Worm (Caenorhabditis elegans) whole organism, L4 larva: ENCODE measurements around the gene F59C12.4.
A peak's percentile ranks its signal among the peaks of the same experiment; 100 is the strongest.

ENCODE experiments used
- ZK337.2 ChIP-seq: fragments of 200-800 bp; sonication (Bioruptor generic); IDR thresholded peaks from 2 replicates; pipeline ENCODE4 v1.3.6; 2022; ENCODE audit warnings: missing genetic modification reagents, missing genetic modification characterization, missing compliant biosample characterization
- ZK546.5 ChIP-seq, 2 experiments: sonication (generic microtip); optimal IDR thresholded peaks; 2 replicates each; lab custom pipeline; 2017; ENCODE audit warnings: missing biosample characterization in 2 of 2, missing genetic modification characterization in 2 of 2
- aha-1 ChIP-seq: fragments of 150-350 bp; peaks from one replicate; lab custom pipeline; 2014; ENCODE audit warnings: missing biosample characterization, missing genetic modification characterization
- arid-1 ChIP-seq: fragments of 200-800 bp; sonication (Bioruptor generic); conservative IDR thresholded peaks from 2 replicates; pipeline ENCODE4 v1.3.6; 2022; ENCODE audit warnings: missing genetic modification reagents, missing genetic modification characterization, missing compliant biosample characterization
- ceh-20 ChIP-seq: fragments of 200-800 bp; sonication (Bioruptor generic); IDR thresholded peaks from 2 replicates; pipeline ENCODE4 v1.3.6; 2022; ENCODE audit warnings: missing genetic modification reagents, missing genetic modification characterization, missing compliant biosample characterization
- ceh-28 ChIP-seq: fragments of 150-350 bp; optimal IDR thresholded peaks from 2 replicates; lab custom pipeline; 2014; ENCODE audit warnings: missing biosample characterization, missing genetic modification reagents, missing genetic modification characterization
- ceh-44 ChIP-seq: fragments of 200-800 bp; sonication (Bioruptor generic); IDR thresholded peaks from 2 replicates; pipeline ENCODE4 v1.3.6; 2022; ENCODE audit warnings: missing genetic modification reagents, missing genetic modification characterization, missing compliant biosample characterization
- ceh-62 ChIP-seq: sonication (generic microtip); optimal IDR thresholded peaks from 2 replicates; lab custom pipeline; 2017; ENCODE audit warnings: missing biosample characterization, missing genetic modification characterization
- ceh-82 ChIP-seq: sonication (generic microtip); optimal IDR thresholded peaks from 2 replicates; lab custom pipeline; 2017; ENCODE audit warnings: missing biosample characterization, missing genetic modification characterization
- daf-12 ChIP-seq: fragments of 150-350 bp; optimal IDR thresholded peaks from 2 replicates; lab custom pipeline; 2014; ENCODE audit warnings: missing biosample characterization, missing genetic modification reagents, missing genetic modification characterization
- daf-19 ChIP-seq: fragments of 200-800 bp; sonication (Bioruptor generic); conservative IDR thresholded peaks from 2 replicates; pipeline ENCODE4 v1.3.6; 2022; ENCODE audit warnings: missing genetic modification characterization, missing compliant biosample characterization
- dmd-8 ChIP-seq: fragments of 200-800 bp; sonication (Bioruptor generic); IDR thresholded peaks from 2 replicates; pipeline ENCODE4 v1.3.6; 2022; ENCODE audit warnings: missing genetic modification characterization, missing compliant biosample characterization
- dpl-1 ChIP-seq: fragments of 150-350 bp; optimal IDR thresholded peaks from 2 replicates; lab custom pipeline; 2014; ENCODE audit warnings: missing biosample characterization, missing genetic modification reagents, missing genetic modification characterization
- duxl-1 ChIP-seq: sonication (generic microtip); optimal IDR thresholded peaks from 2 replicates; lab custom pipeline; 2016; ENCODE audit warnings: mild to moderate bottlenecking, missing genetic modification characterization, moderate library complexity, missing compliant biosample characterization; ENCODE audit not compliant: poor library complexity
- egl-43 ChIP-seq: fragments of 200-800 bp; sonication (Bioruptor generic); IDR thresholded peaks from 2 replicates; pipeline ENCODE4 v1.3.6; 2022; ENCODE audit warnings: missing genetic modification reagents, missing genetic modification characterization, missing compliant biosample characterization
- gei-8 ChIP-seq: fragments of 200-800 bp; sonication (Bioruptor generic); optimal IDR thresholded peaks from 2 replicates; lab custom pipeline; 2018; ENCODE audit warnings: mild to moderate bottlenecking, missing genetic modification characterization, missing compliant biosample characterization
- hlh-11 ChIP-seq: fragments of 200-800 bp; sonication (Bioruptor generic); optimal IDR thresholded peaks from 2 replicates; lab custom pipeline; 2018; ENCODE audit warnings: mild to moderate bottlenecking, missing genetic modification characterization, missing compliant biosample characterization
- jun-1 ChIP-seq: fragments of 150-350 bp; optimal IDR thresholded peaks from 2 replicates; lab custom pipeline; 2014; ENCODE audit warnings: missing biosample characterization, missing genetic modification reagents, missing genetic modification characterization
- lim-7 ChIP-seq: fragments of 200-800 bp; sonication (Bioruptor generic); IDR thresholded peaks from 2 replicates; pipeline ENCODE4 v1.3.6; 2022; ENCODE audit warnings: missing genetic modification characterization, missing compliant biosample characterization
- lin-1 ChIP-seq: fragments of 200-800 bp; sonication (Bioruptor generic); IDR thresholded peaks from 2 replicates; pipeline ENCODE4 v1.3.6; 2022; ENCODE audit warnings: missing genetic modification reagents, missing genetic modification characterization, missing compliant biosample characterization
- lin-38 ChIP-seq: fragments of 200-800 bp; sonication (Bioruptor generic); IDR thresholded peaks from 2 replicates; pipeline ENCODE4 v1.3.6; 2022; ENCODE audit warnings: missing genetic modification reagents, missing genetic modification characterization, missing compliant biosample characterization
- lin-39 ChIP-seq: fragments of 150-350 bp; optimal IDR thresholded peaks from 2 replicates; lab custom pipeline; 2014; ENCODE audit warnings: missing biosample characterization, missing genetic modification reagents, missing genetic modification characterization
- mdt-29 ChIP-seq: fragments of 200-800 bp; sonication (Bioruptor generic); IDR thresholded peaks from 2 replicates; pipeline ENCODE4 v1.3.6; 2022; ENCODE audit warnings: missing genetic modification reagents, missing genetic modification characterization, missing compliant biosample characterization
- mes-2 ChIP-seq: sonication (generic microtip); optimal IDR thresholded peaks from 2 replicates; lab custom pipeline; 2016; ENCODE audit warnings: missing genotype, mild to moderate bottlenecking, missing genetic modification characterization, missing compliant biosample characterization; ENCODE audit not compliant: poor library complexity, severe bottlenecking
- mxl-3 ChIP-seq: fragments of 200-800 bp; sonication (Bioruptor generic); optimal IDR thresholded peaks from 2 replicates; lab custom pipeline; 2018; ENCODE audit warnings: mild to moderate bottlenecking, missing genetic modification characterization, missing compliant biosample characterization
- nhr-10 ChIP-seq: fragments of 150-350 bp; optimal IDR thresholded peaks from 2 replicates; lab custom pipeline; 2014; ENCODE audit warnings: missing biosample characterization, missing genetic modification characterization
- nhr-25 ChIP-seq: sonication (generic microtip); optimal IDR thresholded peaks from 2 replicates; lab custom pipeline; 2017; ENCODE audit warnings: missing genetic modification characterization, mild to moderate bottlenecking, missing compliant biosample characterization, antibody characterized with exemption, moderate library complexity, borderline replicate concordance; ENCODE audit not compliant: insufficient read depth
- nhr-28 ChIP-seq: fragments of 150-350 bp; optimal IDR thresholded peaks from 2 replicates; lab custom pipeline; 2014; ENCODE audit warnings: missing biosample characterization, missing genetic modification characterization
- nhr-41 ChIP-seq: fragments of 200-800 bp; sonication (Bioruptor generic); IDR thresholded peaks from 2 replicates; pipeline ENCODE4 v1.3.6; 2022; ENCODE audit warnings: missing genetic modification reagents, missing genetic modification characterization, missing compliant biosample characterization
- nhr-42 ChIP-seq: fragments of 200-800 bp; sonication (Bioruptor generic); IDR thresholded peaks from 2 replicates; pipeline ENCODE4 v1.3.6; 2022; ENCODE audit warnings: missing genetic modification characterization, missing compliant biosample characterization
- nhr-48 ChIP-seq: sonication (generic microtip); optimal IDR thresholded peaks from 2 replicates; lab custom pipeline; 2016; ENCODE audit warnings: mild to moderate bottlenecking, missing genetic modification characterization, missing compliant biosample characterization
- nhr-6 ChIP-seq: fragments of 150-350 bp; optimal IDR thresholded peaks from 2 replicates; lab custom pipeline; 2014; ENCODE audit warnings: missing biosample characterization, missing genetic modification characterization
- pqm-1 ChIP-seq: sonication (generic microtip); optimal IDR thresholded peaks from 2 replicates; lab custom pipeline; 2017; ENCODE audit warnings: missing biosample characterization, missing genetic modification characterization
- rbr-2 ChIP-seq: sonication (generic microtip); optimal IDR thresholded peaks from 2 replicates; lab custom pipeline; 2016; ENCODE audit warnings: missing genotype, missing genetic modification characterization, missing compliant biosample characterization
- set-16 ChIP-seq: fragments of 200-800 bp; sonication (Bioruptor generic); IDR thresholded peaks from 2 replicates; pipeline ENCODE4 v1.3.6; 2022; ENCODE audit warnings: missing genetic modification reagents, missing genetic modification characterization, missing compliant biosample characterization
- skn-1 ChIP-seq: fragments of 150-350 bp; optimal IDR thresholded peaks from 2 replicates; lab custom pipeline; 2014; ENCODE audit warnings: missing biosample characterization, missing genetic modification characterization
- snpc-4 ChIP-seq: fragments of 150-350 bp; optimal IDR thresholded peaks from 2 replicates; lab custom pipeline; 2014; ENCODE audit warnings: missing biosample characterization, missing genetic modification characterization
- spr-1 ChIP-seq: sonication (generic microtip); optimal IDR thresholded peaks from 2 replicates; lab custom pipeline; 2016; ENCODE audit warnings: mild to moderate bottlenecking, missing genetic modification characterization, missing compliant biosample characterization
- unc-62 ChIP-seq, 3 experiments: fragments of 150-350 bp in 1 of 3; sonication (generic microtip); optimal IDR thresholded peaks in 2 of 3; peaks in 1 of 3; 1 replicate in 1 of 3; 2 replicates in 2 of 3; lab custom pipeline; 2014 to 2017; ENCODE audit warnings: missing biosample characterization in 3 of 3, missing genetic modification characterization in 3 of 3, missing genetic modification reagents in 3 of 3, missing genotype in 1 of 3
- zag-1 ChIP-seq: fragments of 150-350 bp; optimal IDR thresholded peaks from 2 replicates; lab custom pipeline; 2014; ENCODE audit warnings: missing biosample characterization, missing genetic modification characterization
- zfp-2 ChIP-seq: sonication (generic microtip); optimal IDR thresholded peaks from 2 replicates; lab custom pipeline; 2016; ENCODE audit warnings: mild to moderate bottlenecking, missing genetic modification characterization, missing compliant biosample characterization
- zfp-3 ChIP-seq: fragments of 200-800 bp; sonication (Bioruptor generic); conservative IDR thresholded peaks from 2 replicates; pipeline ENCODE4 v1.3.6; 2022; ENCODE audit warnings: missing genetic modification reagents, missing genetic modification characterization, missing compliant biosample characterization
- ztf-11 ChIP-seq: fragments of 150-350 bp; optimal IDR thresholded peaks from 2 replicates; lab custom pipeline; 2014; ENCODE audit warnings: missing biosample characterization, missing genetic modification characterization

The F59C12.4 gene

ce11 chrX:16602457-16602856, at the start of gene F59C12.4:
TSS of gene F59C12.4 (minus strand) at chrX:16602622.
- TF ChIP-seq ceh-28 (tag; lab: Kevin White, UChicago) (no peak), mes-2 (tag; lab: Kevin White, UChicago) (peak; percentile 3), set-16 (GFP tag; lab: Robert Waterston, UW) (peak; percentile 83), ceh-44 (GFP tag; lab: Robert Waterston, UW) (peak; percentile 23; the same call in 1 of the 2 replicates)

DNA sequence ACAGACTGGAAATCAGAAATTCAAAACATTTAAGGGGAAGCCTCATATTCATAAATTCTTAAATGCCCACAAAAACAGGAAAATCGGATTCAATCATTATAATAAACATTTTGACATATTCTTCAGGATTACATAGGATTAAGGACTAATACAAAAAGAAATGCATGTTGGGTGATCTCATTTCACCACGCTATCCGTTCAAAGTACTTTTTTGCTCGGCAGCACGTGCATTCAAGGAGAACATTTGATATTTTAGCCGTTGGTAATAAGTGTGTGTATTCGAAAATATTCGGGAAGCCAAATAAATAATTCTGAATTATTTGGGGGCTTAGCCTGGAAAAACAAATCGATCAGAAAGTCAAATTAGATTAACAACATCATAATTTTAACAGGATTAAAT, 48.2 kb upstream of the F59C12.4 start:
- TF ChIP-seq zag-1 = no peak
- no peak for TF ChIP-seq daf-12 (tag; lab: Kevin White, UChicago)
- no peak for TF ChIP-seq daf-19
- TF ChIP-seq spr-1 = no peak
- no peak for TF ChIP-seq duxl-1 (tag; lab: Kevin White, UChicago)
- TF ChIP-seq, all 104 proteins: peak for 0

ce11 chrX:16648773-16649172, 46.4 kb upstream of the F59C12.4 start:
- no peak for TF ChIP-seq zfp-2 (tag; lab: Kevin White, UChicago)
- TF ChIP-seq nhr-25 (tag; lab: Kevin White, UChicago) = no peak
- TF ChIP-seq lim-7 = no peak
- no peak for TF ChIP-seq ztf-11 (tag; lab: Kevin White, UChicago)
- no peak for TF ChIP-seq dpl-1 (GFP tag; lab: Kevin White, UChicago)
- no peak for TF ChIP-seq ceh-82 (tag; lab: Kevin White, UChicago)
- TF ChIP-seq nhr-28 = no peak
- TF ChIP-seq gei-8 (GFP tag; lab: Kevin White, UChicago) = no peak
- TF ChIP-seq zfp-3 (GFP tag; lab: Robert Waterston, UW) = no peak
- no peak for TF ChIP-seq mes-2 (tag; lab: Kevin White, UChicago)
- no peak for TF ChIP-seq jun-1 (tag; lab: Kevin White, UChicago)
- no peak for TF ChIP-seq nhr-6 (tag; lab: Kevin White, UChicago)

ce11 chrX:16647222-16647621, 44.8 kb upstream of the F59C12.4 start:
- TF ChIP-seq mxl-3 (peak; percentile 42), hlh-11 (tag; lab: Kevin White, UChicago) (peak; percentile 35), lim-7 (no peak), nhr-28 (peak; percentile 9), rbr-2 (tag; lab: Kevin White, UChicago) (no peak), ceh-20 (no peak)

- no peak for TF ChIP-seq duxl-1 (tag; lab: Kevin White, UChicago)
- TF ChIP-seq skn-1 = no peak
- no peak for TF ChIP-seq lin-1 (GFP tag; lab: Robert Waterston, UW)
- no peak for TF ChIP-seq nhr-42
- TF ChIP-seq aha-1 (tag; lab: Kevin White, UChicago) = no peak
- no peak for TF ChIP-seq ZK546.5 (tag; optimal IDR thresholded peaks at IDR 0.05; lab: Kevin White, UChicago)
- peak; percentile 60 for TF ChIP-seq pqm-1 (tag; lab: Kevin White, UChicago)
- no peak for TF ChIP-seq arid-1
- TF ChIP-seq ztf-11 (tag; lab: Kevin White, UChicago) = no peak
- TF ChIP-seq ZK337.2 (GFP tag; lab: Robert Waterston, UW) = no peak
- no peak for TF ChIP-seq ceh-62 (tag; lab: Kevin White, UChicago)
- no peak for TF ChIP-seq mes-2 (tag; lab: Kevin White, UChicago)
- TF ChIP-seq nhr-41 (GFP tag; lab: Robert Waterston, UW) = no peak
- TF ChIP-seq nhr-10 (tag; lab: Kevin White, UChicago) = no peak
- no peak for TF ChIP-seq ceh-28 (tag; lab: Kevin White, UChicago)
- no peak for TF ChIP-seq set-16 (GFP tag; lab: Robert Waterston, UW)
- TF ChIP-seq daf-19 = no peak
- TF ChIP-seq egl-43 = no peak
- TF ChIP-seq lin-39 = no peak
- peak in 1 of 2 experiments; percentile 33 for TF ChIP-seq unc-62 (GFP tag; optimal IDR thresholded peaks at IDR 0.05 in 1 of 2; lab: Kevin White, UChicago)
- TF ChIP-seq unc-62 (tag; optimal IDR thresholded peaks at IDR 0.05; lab: Kevin White, UChicago) = no peak
- TF ChIP-seq lim-7 = no peak
- TF ChIP-seq nhr-48 = peak; percentile 7
- no peak for TF ChIP-seq lin-38 (GFP tag; lab: Robert Waterston, UW)
- TF ChIP-seq gei-8 (GFP tag; lab: Kevin White, UChicago) = no peak
- TF ChIP-seq mxl-3 = no peak
- no peak for TF ChIP-seq mdt-29
- TF ChIP-seq dmd-8 (GFP tag; lab: Robert Waterston, UW) = no peak
- TF ChIP-seq spr-1 = no peak
- no peak for TF ChIP-seq snpc-4 (tag; lab: Kevin White, UChicago)
Measured at ce11 chrX:16644889-16645288, 42.5 kb upstream of the F59C12.4 start.
